Fruit fly (Drosophila melanogaster): Measurements from ENCODE around the gene CG42578.

CG42578 gene

DNA sequence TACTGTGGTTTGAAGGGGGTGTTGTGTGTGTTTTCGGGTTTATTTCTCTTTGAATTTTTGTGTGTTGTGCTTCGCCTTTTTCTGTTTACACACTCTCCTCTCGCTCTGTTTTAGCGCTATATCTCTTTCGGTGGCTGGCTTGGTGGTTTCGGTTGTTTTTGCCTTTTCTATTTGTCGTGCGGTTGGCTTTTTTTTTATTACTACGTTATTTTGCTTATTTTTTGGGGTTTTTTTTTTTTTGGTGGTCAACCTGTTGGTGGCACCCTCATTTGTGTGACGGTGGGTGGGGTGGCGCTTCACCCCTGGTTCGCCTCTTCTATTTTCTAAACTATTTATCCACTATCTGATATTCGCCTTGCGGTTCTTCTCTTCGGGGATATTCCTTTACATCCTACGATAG is 44.7 kb downstream of the CG42578 start:
- TF ChIP-seq EcR (GFP tag; optimal IDR thresholded peaks at IDR 0.05), result no peak
- TF ChIP-seq CG13204 (GFP tag; optimal IDR thresholded peaks at IDR 0.05), result no peak
- no peak for TF ChIP-seq CG15710 (tag; optimal IDR thresholded peaks at IDR 0.05)
- TF ChIP-seq CG4496 (GFP tag; IDR thresholded peaks at IDR 0.05), result peak; percentile 33; the same call in 1 of the 3 replicates
- no peak for TF ChIP-seq Pif1A (GFP tag; optimal IDR thresholded peaks at IDR 0.05)
- peak; percentile 41 for TF ChIP-seq CG12605 (GFP tag; IDR thresholded peaks at IDR 0.05)
- TF ChIP-seq CG32121 (GFP tag; IDR thresholded peaks at IDR 0.05), result peak; percentile 46; the same call in 1 of the 2 replicates
- peak; percentile 70; the same call in 1 of the 2 replicates for TF ChIP-seq Ets98B (GFP tag; IDR thresholded peaks at IDR 0.05)
- peak; percentile 29; the same call in 1 of the 2 replicates for TF ChIP-seq rn (GFP tag; IDR thresholded peaks at IDR 0.05)

dm6 chrX:20492672-20493071 is 46.5 kb downstream of the CG42578 start:
- TF ChIP-seq EcR (GFP tag; optimal IDR thresholded peaks at IDR 0.05) (no peak), Pif1B (GFP tag; optimal IDR thresholded peaks at IDR 0.05) (no peak), CG15710 (tag; optimal IDR thresholded peaks at IDR 0.05) (no peak), CG32121 (GFP tag; IDR thresholded peaks at IDR 0.05) (no peak), fd96Ca (GFP tag; IDR thresholded peaks at IDR 0.05) (no peak), CG4496 (GFP tag; IDR thresholded peaks at IDR 0.05) (no peak)

DNA sequence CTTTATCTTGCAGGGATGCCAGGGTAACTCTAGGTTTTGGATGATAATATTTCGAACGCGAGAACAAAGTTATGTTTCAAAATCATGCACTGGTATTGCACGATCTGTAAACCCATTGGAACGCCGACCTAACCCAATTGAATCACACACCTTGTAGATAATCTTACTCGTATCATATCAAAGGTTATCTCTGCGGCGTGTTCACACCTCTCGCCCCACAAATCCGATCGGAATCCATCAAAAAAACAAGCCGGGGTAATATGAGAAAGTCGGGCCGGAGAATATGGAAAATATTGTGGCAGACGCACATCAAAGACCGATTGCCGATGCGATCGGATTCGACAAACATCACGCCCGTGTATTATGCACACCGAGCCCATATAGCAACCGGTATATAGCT is 48.9 kb downstream of the CG42578 start:
- TF ChIP-seq D1 (tag; optimal IDR thresholded peaks at IDR 0.05), result no peak
- TF ChIP-seq CG12605 (GFP tag; IDR thresholded peaks at IDR 0.05), result no peak
- TF ChIP-seq CG9948 (tag; optimal IDR thresholded peaks at IDR 0.05), result no peak
- TF ChIP-seq CG13204 (GFP tag; optimal IDR thresholded peaks at IDR 0.05), result no peak
- no peak for TF ChIP-seq Ets98B (GFP tag; IDR thresholded peaks at IDR 0.05)
- no peak for TF ChIP-seq CG14655 (GFP tag; optimal IDR thresholded peaks at IDR 0.05)
- no peak for TF ChIP-seq CG15710 (tag; optimal IDR thresholded peaks at IDR 0.05)
- TF ChIP-seq CG8301 (tag; optimal IDR thresholded peaks at IDR 0.05), result no peak
- no peak for TF ChIP-seq CG4496 (GFP tag; IDR thresholded peaks at IDR 0.05)
- no peak for TF ChIP-seq Snoo (tag; optimal IDR thresholded peaks at IDR 0.05)
- TF ChIP-seq fd96Ca (GFP tag; IDR thresholded peaks at IDR 0.05), result no peak

- peak; percentile 69 for TF ChIP-seq Ets98B (GFP tag; IDR thresholded peaks at IDR 0.05)
- TF ChIP-seq D1 (tag; optimal IDR thresholded peaks at IDR 0.05), result no peak
- TF ChIP-seq CG9948 (tag; optimal IDR thresholded peaks at IDR 0.05), result peak; percentile 34
- TF ChIP-seq gl (tag; optimal IDR thresholded peaks at IDR 0.05), result no peak
- TF ChIP-seq CG14655 (GFP tag; optimal IDR thresholded peaks at IDR 0.05), result peak; percentile 49
- TF ChIP-seq CG8159 (tag; optimal IDR thresholded peaks at IDR 0.05), result peak; percentile 39
- TF ChIP-seq CG34367 (tag; optimal IDR thresholded peaks at IDR 0.05), result no peak
- TF ChIP-seq CG17806 (tag; optimal IDR thresholded peaks at IDR 0.05), result peak; percentile 43
- peak; percentile 17 for TF ChIP-seq CG15710 (tag; optimal IDR thresholded peaks at IDR 0.05)
- TF ChIP-seq EcR (GFP tag; optimal IDR thresholded peaks at IDR 0.05), result no peak
- TF ChIP-seq Pif1B (GFP tag; optimal IDR thresholded peaks at IDR 0.05), result peak; percentile 29
- no peak for TF ChIP-seq CG12605 (GFP tag; IDR thresholded peaks at IDR 0.05)
- peak; percentile 56; the same call in 1 of the 3 replicates for TF ChIP-seq CG4496 (GFP tag; IDR thresholded peaks at IDR 0.05)
- TF ChIP-seq Pif1A (GFP tag; optimal IDR thresholded peaks at IDR 0.05), result peak; percentile 63
- TF ChIP-seq CG32121 (GFP tag; IDR thresholded peaks at IDR 0.05), result peak; percentile 60
- no peak for TF ChIP-seq CG10348 (GFP tag; IDR thresholded peaks at IDR 0.05)
- TF ChIP-seq CG13204 (GFP tag; optimal IDR thresholded peaks at IDR 0.05), result no peak
- peak; percentile 42 for TF ChIP-seq CG8301 (tag; optimal IDR thresholded peaks at IDR 0.05)
- no peak; the same call in 2 of the 3 replicates for TF ChIP-seq fd96Ca (GFP tag; IDR thresholded peaks at IDR 0.05)
- TF ChIP-seq rn (GFP tag; IDR thresholded peaks at IDR 0.05), result no peak
- TF ChIP-seq Snoo (tag; optimal IDR thresholded peaks at IDR 0.05), result peak; percentile 12
Observed at dm6 chrX:20495767-20496656, 49.8 kb downstream of the CG42578 start.
